Fruit fly (Drosophila melanogaster) S2 (cell line): ENCODE measurements around the gene Obp99c.

ENCODE experiments used
- CG8478 ChIP-seq: fragments of >200 bp; optimal IDR thresholded peaks from 2 replicates; lab custom pipeline; 2018
- CTCF ChIP-seq, 2 experiments: fragments of >200 bp; optimal IDR thresholded peaks; 2 replicates each; lab custom pipeline; 2018

dm6 chr3R:29726277-29726676 is 37.2 kb upstream of the Obp99c start:
- TF ChIP-seq CTCF (optimal IDR thresholded peaks at IDR 0.05; lab: Kevin White, UChicago) (no peak), CG8478 (lab: Kevin White, UChicago) (no peak)
